Worm (Caenorhabditis elegans) whole organism, L4 larva: ENCODE measurements around the gene his-17.

ENCODE experiments used
- F44E2.7 ChIP-seq: fragments of 200-800 bp; sonication (Bioruptor generic); IDR thresholded peaks from 2 replicates; pipeline ENCODE4 v2.1.2; 2022; ENCODE audit warnings: missing genetic modification characterization, missing compliant biosample characterization
- R02D3.7 ChIP-seq: fragments of 150-350 bp; sonication (generic microtip); optimal IDR thresholded peaks from 3 replicates; lab custom pipeline; 2014; ENCODE audit warnings: missing biosample characterization, missing genetic modification characterization
- Y48G9A.11 ChIP-seq: fragments of 200-800 bp; sonication (Bioruptor generic); IDR thresholded peaks from 2 replicates; pipeline ENCODE4 v1.3.6; 2022; ENCODE audit warnings: missing genetic modification reagents, missing genetic modification characterization, missing compliant biosample characterization
- ZK337.2 ChIP-seq: fragments of 200-800 bp; sonication (Bioruptor generic); IDR thresholded peaks from 2 replicates; pipeline ENCODE4 v1.3.6; 2022; ENCODE audit warnings: missing genetic modification reagents, missing genetic modification characterization, missing compliant biosample characterization
- ZK546.5 ChIP-seq, 2 experiments: sonication (generic microtip); optimal IDR thresholded peaks; 2 replicates each; lab custom pipeline; 2017; ENCODE audit warnings: missing biosample characterization in 2 of 2, missing genetic modification characterization in 2 of 2
- aha-1 ChIP-seq: fragments of 150-350 bp; peaks from one replicate; lab custom pipeline; 2014; ENCODE audit warnings: missing biosample characterization, missing genetic modification characterization
- ama-1 ChIP-seq: fragments of 150-350 bp; optimal IDR thresholded peaks from 2 replicates; lab custom pipeline; 2014; ENCODE audit warnings: inconsistent platforms, mixed read lengths
- attf-4 ChIP-seq: sonication (generic microtip); optimal IDR thresholded peaks from 3 replicates; lab custom pipeline; 2017; ENCODE audit warnings: missing biosample characterization, missing genetic modification characterization
- ceh-20 ChIP-seq: fragments of 200-800 bp; sonication (Bioruptor generic); IDR thresholded peaks from 2 replicates; pipeline ENCODE4 v1.3.6; 2022; ENCODE audit warnings: missing genetic modification reagents, missing genetic modification characterization, missing compliant biosample characterization
- ceh-82 ChIP-seq: sonication (generic microtip); optimal IDR thresholded peaks from 2 replicates; lab custom pipeline; 2017; ENCODE audit warnings: missing biosample characterization, missing genetic modification characterization
- daf-16 ChIP-seq, 3 experiments: sonication (generic microtip); optimal IDR thresholded peaks; 2 replicates each; lab custom pipeline; 2016 to 2017; ENCODE audit warnings: missing genetic modification characterization in 3 of 3, missing genetic modification reagents in 3 of 3, mild to moderate bottlenecking in 2 of 3, missing compliant biosample characterization in 2 of 3, missing biosample characterization in 1 of 3, moderate library complexity in 1 of 3
- daf-19 ChIP-seq: fragments of 200-800 bp; sonication (Bioruptor generic); conservative IDR thresholded peaks from 2 replicates; pipeline ENCODE4 v1.3.6; 2022; ENCODE audit warnings: missing genetic modification characterization, missing compliant biosample characterization
- dmd-6 ChIP-seq: fragments of 200-800 bp; sonication (Bioruptor generic); IDR thresholded peaks from 2 replicates; pipeline ENCODE4 v1.3.6; 2022; ENCODE audit warnings: missing genetic modification reagents, missing genetic modification characterization, missing compliant biosample characterization
- dmd-8 ChIP-seq: fragments of 200-800 bp; sonication (Bioruptor generic); IDR thresholded peaks from 2 replicates; pipeline ENCODE4 v1.3.6; 2022; ENCODE audit warnings: missing genetic modification characterization, missing compliant biosample characterization
- dmd-9 ChIP-seq: fragments of 200-800 bp; sonication (Bioruptor generic); IDR thresholded peaks from 2 replicates; pipeline ENCODE4 v1.3.6; 2022; ENCODE audit warnings: missing genetic modification reagents, missing genetic modification characterization, missing compliant biosample characterization
- dpl-1 ChIP-seq: fragments of 150-350 bp; optimal IDR thresholded peaks from 2 replicates; lab custom pipeline; 2014; ENCODE audit warnings: missing biosample characterization, missing genetic modification reagents, missing genetic modification characterization
- fkh-10 ChIP-seq: fragments of 150-350 bp; optimal IDR thresholded peaks from 2 replicates; lab custom pipeline; 2014; ENCODE audit warnings: missing biosample characterization, missing genetic modification reagents, missing genetic modification characterization
- hif-1 ChIP-seq, 2 experiments: sonication (generic microtip); optimal IDR thresholded peaks; 2 replicates each; lab custom pipeline; 2016 to 2017; ENCODE audit warnings: missing compliant biosample characterization in 2 of 2, missing genetic modification characterization in 2 of 2, missing genetic modification reagents in 2 of 2, missing genotype in 2 of 2, mild to moderate bottlenecking in 1 of 2
- hlh-11 ChIP-seq: fragments of 200-800 bp; sonication (Bioruptor generic); optimal IDR thresholded peaks from 2 replicates; lab custom pipeline; 2018; ENCODE audit warnings: mild to moderate bottlenecking, missing genetic modification characterization, missing compliant biosample characterization
- hlh-30 ChIP-seq: sonication (generic microtip); optimal IDR thresholded peaks from 2 replicates; lab custom pipeline; 2017; ENCODE audit warnings: antibody characterized with exemption, mild to moderate bottlenecking, missing genetic modification characterization, missing compliant biosample characterization; ENCODE audit not compliant: insufficient read depth
- lin-38 ChIP-seq: fragments of 200-800 bp; sonication (Bioruptor generic); IDR thresholded peaks from 2 replicates; pipeline ENCODE4 v1.3.6; 2022; ENCODE audit warnings: missing genetic modification reagents, missing genetic modification characterization, missing compliant biosample characterization
- mep-1 ChIP-seq: fragments of 150-350 bp; sonication (generic microtip); optimal IDR thresholded peaks from 3 replicates; lab custom pipeline; 2014; ENCODE audit warnings: missing biosample characterization, missing genetic modification characterization
- mes-2 ChIP-seq: sonication (generic microtip); optimal IDR thresholded peaks from 2 replicates; lab custom pipeline; 2016; ENCODE audit warnings: missing genotype, mild to moderate bottlenecking, missing genetic modification characterization, missing compliant biosample characterization; ENCODE audit not compliant: poor library complexity, severe bottlenecking
- mxl-2 ChIP-seq: fragments of 200-800 bp; sonication (Bioruptor generic); conservative IDR thresholded peaks from 2 replicates; pipeline ENCODE4 v1.3.6; 2022; ENCODE audit warnings: missing genetic modification reagents, missing genetic modification characterization, missing compliant biosample characterization
- mxl-3 ChIP-seq: fragments of 200-800 bp; sonication (Bioruptor generic); optimal IDR thresholded peaks from 2 replicates; lab custom pipeline; 2018; ENCODE audit warnings: mild to moderate bottlenecking, missing genetic modification characterization, missing compliant biosample characterization
- nhr-10 ChIP-seq: fragments of 150-350 bp; optimal IDR thresholded peaks from 2 replicates; lab custom pipeline; 2014; ENCODE audit warnings: missing biosample characterization, missing genetic modification characterization
- nhr-111 ChIP-seq: fragments of 200-800 bp; sonication (Bioruptor generic); optimal IDR thresholded peaks from 2 replicates; lab custom pipeline; 2018; ENCODE audit warnings: mild to moderate bottlenecking, missing genetic modification characterization, missing compliant biosample characterization
- nhr-237 ChIP-seq: sonication (generic microtip); optimal IDR thresholded peaks from 2 replicates; lab custom pipeline; 2017; ENCODE audit warnings: missing biosample characterization, missing genetic modification characterization
- nhr-28 ChIP-seq: fragments of 150-350 bp; optimal IDR thresholded peaks from 2 replicates; lab custom pipeline; 2014; ENCODE audit warnings: missing biosample characterization, missing genetic modification characterization
- nhr-42 ChIP-seq: fragments of 200-800 bp; sonication (Bioruptor generic); IDR thresholded peaks from 2 replicates; pipeline ENCODE4 v1.3.6; 2022; ENCODE audit warnings: missing genetic modification characterization, missing compliant biosample characterization
- pha-4 ChIP-seq, 2 experiments: fragments of 150-350 bp in 1 of 2; fragments of 200-800 bp in 1 of 2; sonication (Bioruptor generic) in 1 of 2; IDR thresholded peaks in 1 of 2; optimal IDR thresholded peaks in 1 of 2; 2 replicates each; pipeline versions ENCODE4 v1.3.6 to Lab custom; 2014 to 2022; ENCODE audit warnings: missing genetic modification characterization in 2 of 2, missing genetic modification reagents in 2 of 2, missing biosample characterization in 1 of 2, missing compliant biosample characterization in 1 of 2
- tra-1 ChIP-seq: fragments of 200-800 bp; sonication (Bioruptor generic); IDR thresholded peaks from 2 replicates; pipeline ENCODE4 v1.3.6; 2022; ENCODE audit warnings: missing genetic modification reagents, missing genetic modification characterization, missing compliant biosample characterization
- zag-1 ChIP-seq: fragments of 150-350 bp; optimal IDR thresholded peaks from 2 replicates; lab custom pipeline; 2014; ENCODE audit warnings: missing biosample characterization, missing genetic modification characterization
- zfp-3 ChIP-seq: fragments of 200-800 bp; sonication (Bioruptor generic); conservative IDR thresholded peaks from 2 replicates; pipeline ENCODE4 v1.3.6; 2022; ENCODE audit warnings: missing genetic modification reagents, missing genetic modification characterization, missing compliant biosample characterization
- zip-11 ChIP-seq: fragments of 200-800 bp; sonication (Bioruptor generic); IDR thresholded peaks from 2 replicates; pipeline ENCODE4 v1.3.6; 2022; ENCODE audit warnings: missing genetic modification characterization, missing compliant biosample characterization
- zip-2 ChIP-seq: fragments of 150-350 bp; optimal IDR thresholded peaks from 2 replicates; lab custom pipeline; 2014; ENCODE audit warnings: missing biosample characterization, missing genetic modification characterization

his-17 gene

ce11 chrV:8935104-8935503 lies 37.3 kb upstream of the his-17 start (continued):
- TF ChIP-seq zip-2 (tag; lab: Kevin White, UChicago) (no peak), dmd-6 (peak; percentile 24; the same call in 1 of the 2 replicates), attf-4 (tag; lab: Kevin White, UChicago) (no peak), daf-19 (GFP tag; lab: Robert Waterston, UW) (no peak), dpl-1 (GFP tag; lab: Kevin White, UChicago) (no peak), pha-4 (GFP tag; IDR thresholded peaks at IDR 0.05; lab: Robert Waterston, UW) (no peak), pha-4 (tag; optimal IDR thresholded peaks at IDR 0.05; lab: Kevin White, UChicago) (no peak), mep-1 (tag; lab: Kevin White, UChicago) (peak; percentile 56), ceh-20 (GFP tag; lab: Robert Waterston, UW) (no peak), ZK546.5 (tag; optimal IDR thresholded peaks at IDR 0.05; lab: Kevin White, UChicago) (no peak), aha-1 (tag; lab: Kevin White, UChicago) (peak; percentile 55), zip-11 (GFP tag; lab: Robert Waterston, UW) (no peak), Y48G9A.11 (GFP tag; lab: Robert Waterston, UW) (no peak), mxl-2 (GFP tag; lab: Robert Waterston, UW) (no peak), ZK337.2 (GFP tag; lab: Robert Waterston, UW) (no peak), nhr-10 (tag; lab: Kevin White, UChicago) (no peak), lin-38 (0 out of 2 replicates have a peak, but pooled peaks have one; percentile 4), R02D3.7 (tag; lab: Kevin White, UChicago) (no peak), nhr-237 (tag; lab: Kevin White, UChicago) (no peak), F44E2.7 (GFP tag; lab: Robert Waterston, UW) (no peak), dmd-8 (no peak), nhr-28 (tag; lab: Kevin White, UChicago) (peak; percentile 73), ama-1 (lab: Kevin White, UChicago) (peak; percentile 56), dmd-9 (GFP tag; lab: Robert Waterston, UW) (no peak), hlh-11 (peak; percentile 67), hif-1 (tag; optimal IDR thresholded peaks at IDR 0.05; lab: Kevin White, UChicago) (no peak), zag-1 (tag; lab: Kevin White, UChicago) (no peak), nhr-111 (GFP tag; lab: Kevin White, UChicago) (no peak), fkh-10 (GFP tag; lab: Kevin White, UChicago) (no peak), hlh-30 (tag; lab: Kevin White, UChicago) (peak; percentile 73), zfp-3 (no peak), nhr-42 (GFP tag; lab: Robert Waterston, UW) (no peak), mes-2 (tag; lab: Kevin White, UChicago) (peak; percentile 26), mxl-3 (GFP tag; lab: Kevin White, UChicago) (peak; percentile 23)

ce11 chrV:8934264-8934663 lies 36.5 kb upstream of the his-17 start:
- TF ChIP-seq hlh-30 (tag; lab: Kevin White, UChicago) = peak; percentile 47
- no peak for TF ChIP-seq tra-1 (GFP tag; lab: Robert Waterston, UW)
- no peak for TF ChIP-seq daf-16 (GFP tag; optimal IDR thresholded peaks at IDR 0.05; lab: Kevin White, UChicago)
- peak; percentile 35 for TF ChIP-seq daf-16 (tag; optimal IDR thresholded peaks at IDR 0.05; lab: Kevin White, UChicago)

DNA sequence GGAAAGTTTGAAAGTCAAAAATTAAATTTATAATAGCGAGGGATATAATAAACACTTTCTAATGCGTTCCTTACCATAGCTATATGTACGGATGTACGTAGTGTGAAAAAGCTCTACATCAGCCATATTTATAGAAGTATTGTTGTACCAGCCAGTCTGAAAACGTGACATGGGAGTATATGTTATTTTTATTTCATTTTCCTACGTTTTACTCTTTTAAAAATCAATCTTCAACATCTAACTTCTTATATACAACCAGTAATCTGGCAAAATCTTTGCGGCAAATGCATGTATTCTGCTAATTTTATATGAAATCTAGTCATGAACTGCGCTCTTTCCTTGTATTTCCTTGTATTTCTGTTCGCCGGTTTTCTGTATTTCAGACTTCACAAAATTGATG lies 34.5 kb upstream of the his-17 start, which contains the start of gene H14N18.2:
Gene H14N18.2, plus strand, starts transcription at position 301 of the 400 bp plus-strand sequence.
- TF ChIP-seq ceh-82 = no peak
- TF ChIP-seq dmd-6 = no peak
